Worm (Caenorhabditis elegans): Measurements from ENCODE around the gene dct-15.

- TF ChIP-seq tra-4 (tag; optimal IDR thresholded peaks at IDR 0.05): no peak
- no peak for TF ChIP-seq F13C5.2 (tag; optimal IDR thresholded peaks at IDR 0.05)
- no peak for TF ChIP-seq flt-1 (GFP tag; IDR thresholded peaks at IDR 0.05)
Measured at ce11 chrIV:9843760-9844159, 33.2 kb upstream of the dct-15 start, which contains the start of gene nspd-2.

Data from whole organism, early embryonic.